Fruit fly (Drosophila melanogaster): ENCODE data around the gene Tsp39D.

Tsp39D gene

dm6 chr2L:21341706-21342105, 2.7 kb upstream of the Tsp39D start:
- TF ChIP-seq Dfd (GFP tag; optimal IDR thresholded peaks at IDR 0.05) (no peak), h (GFP tag; optimal IDR thresholded peaks at IDR 0.05) (no peak), Dif (GFP tag; optimal IDR thresholded peaks at IDR 0.05; ENCODE audit: partially characterized antibody) (no peak), Jra (GFP tag; optimal IDR thresholded peaks at IDR 0.05) (no peak), OdsH (GFP tag; optimal IDR thresholded peaks at IDR 0.05) (no peak), GATAd (GFP tag; optimal IDR thresholded peaks at IDR 0.05) (no peak), lola (GFP tag; optimal IDR thresholded peaks at IDR 0.05) (no peak)

dm6 chr2L:21360916-21361315, 16.5 kb downstream of the Tsp39D start, which contains the start of gene dtr:
TSS of gene dtr (plus strand) at chr2L:21361216.
- TF ChIP-seq sv (GFP tag; optimal IDR thresholded peaks at IDR 0.05) (no peak), Hr83 (GFP tag; optimal IDR thresholded peaks at IDR 0.05; ENCODE audit: poor library complexity, severe bottlenecking) (no peak), Vsx2 (GFP tag; optimal IDR thresholded peaks at IDR 0.05; ENCODE audit: partially characterized antibody) (no peak), tai (GFP tag; optimal IDR thresholded peaks at IDR 0.05) (no peak), CrebA (GFP tag; optimal IDR thresholded peaks at IDR 0.05; ENCODE audit: borderline replicate concordance) (no peak), jim (GFP tag; optimal IDR thresholded peaks at IDR 0.05) (no peak), Dfd (GFP tag; optimal IDR thresholded peaks at IDR 0.05) (no peak), dsf (GFP tag; optimal IDR thresholded peaks at IDR 0.05; ENCODE audit: borderline replicate concordance) (no peak), Abd-B (GFP tag; optimal IDR thresholded peaks at IDR 0.05) (no peak), Dif (GFP tag; optimal IDR thresholded peaks at IDR 0.05; ENCODE audit: partially characterized antibody) (no peak), br (GFP tag; optimal IDR thresholded peaks at IDR 0.05) (no peak), dmrt93B (GFP tag; optimal IDR thresholded peaks at IDR 0.05) (no peak), usp (GFP tag; optimal IDR thresholded peaks at IDR 0.05) (no peak), CG32264 (GFP tag; optimal IDR thresholded peaks at IDR 0.05) (no peak), Sp1 (GFP tag; optimal IDR thresholded peaks at IDR 0.05) (no peak)

dm6 chr2L:21367296-21367695, 22.9 kb downstream of the Tsp39D start:
- no peak for TF ChIP-seq Sp1 (GFP tag; optimal IDR thresholded peaks at IDR 0.05)
- no peak for TF ChIP-seq CG9705 (GFP tag; optimal IDR thresholded peaks at IDR 0.05)

- TF ChIP-seq CrebA (GFP tag; optimal IDR thresholded peaks at IDR 0.05; ENCODE audit: borderline replicate concordance) (no peak), jim (GFP tag; optimal IDR thresholded peaks at IDR 0.05) (no peak), Hnf4 (GFP tag; optimal IDR thresholded peaks at IDR 0.05) (no peak), Vsx2 (GFP tag; optimal IDR thresholded peaks at IDR 0.05; ENCODE audit: partially characterized antibody) (no peak), foxo (GFP tag; optimal IDR thresholded peaks at IDR 0.05) (no peak), woc (GFP tag; optimal IDR thresholded peaks at IDR 0.05) (no peak), CG32264 (GFP tag; optimal IDR thresholded peaks at IDR 0.05) (no peak), pan (optimal IDR thresholded peaks at IDR 0.05) (no peak), Mio (GFP tag; optimal IDR thresholded peaks at IDR 0.05) (no peak), OdsH (GFP tag; optimal IDR thresholded peaks at IDR 0.05) (no peak), sv (GFP tag; optimal IDR thresholded peaks at IDR 0.05) (no peak), Dfd (GFP tag; optimal IDR thresholded peaks at IDR 0.05) (no peak), brk (GFP tag; optimal IDR thresholded peaks at IDR 0.05) (no peak), dl (GFP tag; optimal IDR thresholded peaks at IDR 0.05; ENCODE audit: insufficient read depth in 1 of 2, partially characterized antibody in 2 of 2) (no peak), GATAd (GFP tag; optimal IDR thresholded peaks at IDR 0.05) (no peak), rgr (GFP tag; optimal IDR thresholded peaks at IDR 0.05) (no peak), N (GFP tag; optimal IDR thresholded peaks at IDR 0.05) (no peak)
Measured at dm6 chr2L:21369606-21370005, 25.2 kb downstream of the Tsp39D start, which contains the start of gene Gr39b. TSS of gene Gr39b (minus strand) at chr2L:21369706.

- TF ChIP-seq jim (GFP tag; optimal IDR thresholded peaks at IDR 0.05) = no peak
- TF ChIP-seq woc (GFP tag; optimal IDR thresholded peaks at IDR 0.05) = peak; percentile 25
- peak; percentile 58 for TF ChIP-seq OdsH (GFP tag; optimal IDR thresholded peaks at IDR 0.05)
- no peak for TF ChIP-seq pan (optimal IDR thresholded peaks at IDR 0.05)
- no peak for TF ChIP-seq N (GFP tag; optimal IDR thresholded peaks at IDR 0.05)
- TF ChIP-seq rgr (GFP tag; optimal IDR thresholded peaks at IDR 0.05) = peak; percentile 72
- TF ChIP-seq sv (GFP tag; optimal IDR thresholded peaks at IDR 0.05) = peak; percentile 19
- no peak for TF ChIP-seq Mio (GFP tag; optimal IDR thresholded peaks at IDR 0.05)
- TF ChIP-seq Sp1 (GFP tag; optimal IDR thresholded peaks at IDR 0.05) = no peak
- TF ChIP-seq dl (GFP tag; optimal IDR thresholded peaks at IDR 0.05; ENCODE audit: insufficient read depth in 1 of 2, partially characterized antibody in 2 of 2) = no peak
- TF ChIP-seq psq (GFP tag; optimal IDR thresholded peaks at IDR 0.05) = peak; percentile 9
- TF ChIP-seq HLH106 (tag; optimal IDR thresholded peaks at IDR 0.05) = peak; percentile 47
- TF ChIP-seq usp (GFP tag; optimal IDR thresholded peaks at IDR 0.05) = no peak
- TF ChIP-seq CG9705 (GFP tag; optimal IDR thresholded peaks at IDR 0.05) = no peak
- peak; percentile 19 to 68 for TF ChIP-seq foxo (GFP tag; optimal IDR thresholded peaks at IDR 0.05)
- no peak for TF ChIP-seq Myc (optimal IDR thresholded peaks at IDR 0.05)
- peak; percentile 74 for TF ChIP-seq fru (GFP tag; optimal IDR thresholded peaks at IDR 0.05)
- TF ChIP-seq ey (GFP tag; optimal IDR thresholded peaks at IDR 0.05) = peak; percentile 75
- TF ChIP-seq dsf (GFP tag; optimal IDR thresholded peaks at IDR 0.05; ENCODE audit: borderline replicate concordance) = no peak
- peak; percentile 64 for TF ChIP-seq Hnf4 (GFP tag; optimal IDR thresholded peaks at IDR 0.05)
- TF ChIP-seq GATAd (GFP tag; optimal IDR thresholded peaks at IDR 0.05) = no peak
- TF ChIP-seq br (GFP tag; optimal IDR thresholded peaks at IDR 0.05) = peak; percentile 84
- no peak for TF ChIP-seq dmrt93B (GFP tag; optimal IDR thresholded peaks at IDR 0.05)
- no peak for TF ChIP-seq Dfd (GFP tag; optimal IDR thresholded peaks at IDR 0.05)
- peak; percentile 6 for TF ChIP-seq Rel (GFP tag; optimal IDR thresholded peaks at IDR 0.05)
- peak; percentile 96 for TF ChIP-seq Rel (tag; optimal IDR thresholded peaks at IDR 0.05)
- peak; percentile 20 for TF ChIP-seq CG32264 (GFP tag; optimal IDR thresholded peaks at IDR 0.05)
- TF ChIP-seq Hr78 (GFP tag; optimal IDR thresholded peaks at IDR 0.05) = no peak
- TF ChIP-seq h (GFP tag; optimal IDR thresholded peaks at IDR 0.05) = peak; percentile 85
- no peak for TF ChIP-seq lola (GFP tag; optimal IDR thresholded peaks at IDR 0.05)
- TF ChIP-seq Vsx2 (GFP tag; optimal IDR thresholded peaks at IDR 0.05; ENCODE audit: partially characterized antibody) = no peak
- TF ChIP-seq brk (GFP tag; optimal IDR thresholded peaks at IDR 0.05) = peak; percentile 31
Measured at dm6 chr2L:21370886-21371285, 26.5 kb downstream of the Tsp39D start, which contains the start of gene CG8665. TSS of gene CG8665 (plus strand) at chr2L:21371227.

Data from whole organism, wandering third instar larva.